Worm (Caenorhabditis elegans): ENCODE data around the gene ZK616.61.

Gene ZK616.61

ce11 chrIV:5394687-5395086 is 10.8 kb upstream of the ZK616.61 start, which contains the start of the genes perm-3 and swsn-6 (continued):
- TF ChIP-seq dmd-6 (GFP tag; IDR thresholded peaks at IDR 0.05) = no peak; the same call in 1 of the 2 replicates
- no peak for TF ChIP-seq dmd-8 (GFP tag; IDR thresholded peaks at IDR 0.05)
- peak; percentile 37 for TF ChIP-seq nhr-6 (tag; optimal IDR thresholded peaks at IDR 0.05)
- TF ChIP-seq nhr-48 (tag; optimal IDR thresholded peaks at IDR 0.05) = peak; percentile 25
- no peak for TF ChIP-seq zfp-2 (tag; optimal IDR thresholded peaks at IDR 0.05)
- TF ChIP-seq F37D6.2 (tag; optimal IDR thresholded peaks at IDR 0.05) = peak; percentile 70
- peak; percentile 63 for TF ChIP-seq lin-13 (GFP tag; optimal IDR thresholded peaks at IDR 0.05)
- no peak for TF ChIP-seq F26F4.8 (GFP tag; conservative IDR thresholded peaks at IDR 0.05)
- peak; percentile 44 for TF ChIP-seq ceh-28 (tag; optimal IDR thresholded peaks at IDR 0.05)
- TF ChIP-seq zip-11 (GFP tag; IDR thresholded peaks at IDR 0.05) = no peak
- no peak for TF ChIP-seq daf-19 (GFP tag; conservative IDR thresholded peaks at IDR 0.05)
- peak in 1 of 2 experiments; percentile 27 for TF ChIP-seq daf-16 (GFP tag; optimal IDR thresholded peaks at IDR 0.05)
- peak; percentile 44 for TF ChIP-seq daf-16 (tag; optimal IDR thresholded peaks at IDR 0.05)
- no peak for TF ChIP-seq mdt-29 (GFP tag; IDR thresholded peaks at IDR 0.05)
- no peak for TF ChIP-seq fkh-10 (GFP tag; optimal IDR thresholded peaks at IDR 0.05)
- TF ChIP-seq saeg-2 (GFP tag; IDR thresholded peaks at IDR 0.05) = no peak
- no peak for TF ChIP-seq Y105C5A.15 (GFP tag; IDR thresholded peaks at IDR 0.05)
- TF ChIP-seq lin-15B (tag; optimal IDR thresholded peaks at IDR 0.05) = no peak
- no peak for TF ChIP-seq madf-5 (GFP tag; IDR thresholded peaks at IDR 0.05)
- no peak for TF ChIP-seq lin-39 (tag; optimal IDR thresholded peaks at IDR 0.05)
- no peak for TF ChIP-seq lim-7 (GFP tag; IDR thresholded peaks at IDR 0.05)
- TF ChIP-seq nhr-41 (GFP tag; IDR thresholded peaks at IDR 0.05) = no peak
- no peak for TF ChIP-seq mxl-3 (GFP tag; optimal IDR thresholded peaks at IDR 0.05)
- TF ChIP-seq zip-2 (tag; optimal IDR thresholded peaks at IDR 0.05) = no peak
- no peak for TF ChIP-seq nhr-76 (tag; optimal IDR thresholded peaks at IDR 0.05)
- TF ChIP-seq sdz-12 (GFP tag; optimal IDR thresholded peaks at IDR 0.05) = no peak
- no peak for TF ChIP-seq pqm-1 (tag; optimal IDR thresholded peaks at IDR 0.05)
- peak; percentile 67 for TF ChIP-seq hlh-30 (tag; optimal IDR thresholded peaks at IDR 0.05; ENCODE audit: insufficient read depth)
- TF ChIP-seq T26A8.4 (GFP tag; IDR thresholded peaks at IDR 0.05) = no peak
- TF ChIP-seq egl-27 (tag; optimal IDR thresholded peaks at IDR 0.05) = no peak
- no peak for TF ChIP-seq ctbp-1 (GFP tag; IDR thresholded peaks at IDR 0.05)
- TF ChIP-seq F10B5.3 (tag; optimal IDR thresholded peaks at IDR 0.05) = peak; percentile 47
- TF ChIP-seq mes-2 (tag; optimal IDR thresholded peaks at IDR 0.05; ENCODE audit: poor library complexity, severe bottlenecking) = peak; percentile 90
- no peak for TF ChIP-seq dmd-9 (GFP tag; IDR thresholded peaks at IDR 0.05)
- no peak for TF ChIP-seq daf-8 (GFP tag; IDR thresholded peaks at IDR 0.05)
- no peak for TF ChIP-seq nhr-10 (tag; optimal IDR thresholded peaks at IDR 0.05)
- TF ChIP-seq gei-8 (GFP tag; optimal IDR thresholded peaks at IDR 0.05) = no peak
- peak; percentile 63 for TF ChIP-seq hlh-11 (tag; optimal IDR thresholded peaks at IDR 0.05)
- no peak for TF ChIP-seq cey-2 (tag; optimal IDR thresholded peaks at IDR 0.05; ENCODE audit: borderline replicate concordance, insufficient read depth)
- peak; percentile 35 for TF ChIP-seq spr-1 (tag; optimal IDR thresholded peaks at IDR 0.05)
- no peak for TF ChIP-seq ceh-32 (tag; optimal IDR thresholded peaks at IDR 0.05; ENCODE audit: poor library complexity)
- no peak for TF ChIP-seq spr-3 (GFP tag; optimal IDR thresholded peaks at IDR 0.05)
- no peak for TF ChIP-seq R02D3.7 (tag; optimal IDR thresholded peaks at IDR 0.05)
- peak; percentile 42 for TF ChIP-seq nhr-77 (tag; optimal IDR thresholded peaks at IDR 0.05)
- no peak for TF ChIP-seq F49E8.2 (tag; optimal IDR thresholded peaks at IDR 0.05; ENCODE audit: borderline replicate concordance)
- no peak for TF ChIP-seq ama-1 (optimal IDR thresholded peaks at IDR 0.05)
- TF ChIP-seq ceh-82 (tag; optimal IDR thresholded peaks at IDR 0.05) = no peak
- no peak for TF ChIP-seq unc-130 (GFP tag; optimal IDR thresholded peaks at IDR 0.05)
- TF ChIP-seq rbr-2 (tag; optimal IDR thresholded peaks at IDR 0.05) = peak; percentile 78
- no peak for TF ChIP-seq ZK337.2 (GFP tag; IDR thresholded peaks at IDR 0.05)
- peak; percentile 32 for TF ChIP-seq aha-1 (tag)
- TF ChIP-seq nhr-102 (tag; optimal IDR thresholded peaks at IDR 0.05) = peak; percentile 76
- no peak for TF ChIP-seq D1046.2 (GFP tag; IDR thresholded peaks at IDR 0.05)
